Worm (Caenorhabditis elegans) whole organism, L3 larva: Measurements from ENCODE around the gene F28C10.3.

Experiments
- ZK546.5 ChIP-seq: sonication (generic microtip); optimal IDR thresholded peaks from 2 replicates; lab custom pipeline; 2017; ENCODE audit warnings: missing biosample characterization, missing genetic modification characterization
- elt-1 ChIP-seq: fragments of 150-350 bp; optimal IDR thresholded peaks from 2 replicates; lab custom pipeline; 2014; ENCODE audit warnings: missing biosample characterization, missing genetic modification characterization
- eor-1 ChIP-seq, 2 experiments: fragments of 150-350 bp; optimal IDR thresholded peaks; 2 replicates each; lab custom pipeline; 2014 to 2018; ENCODE audit warnings: missing biosample characterization in 2 of 2, missing genetic modification characterization in 2 of 2
- fos-1 ChIP-seq: fragments of 150-350 bp; optimal IDR thresholded peaks from 2 replicates; lab custom pipeline; 2014; ENCODE audit warnings: missing biosample characterization, missing genetic modification characterization
- lin-39 ChIP-seq: fragments of 150-350 bp; optimal IDR thresholded peaks from 2 replicates; lab custom pipeline; 2018; ENCODE audit warnings: missing biosample characterization, missing genetic modification reagents, missing genetic modification characterization
- nhr-11 ChIP-seq: fragments of 150-350 bp; optimal IDR thresholded peaks from 2 replicates; lab custom pipeline; 2014; ENCODE audit warnings: missing biosample characterization, missing genetic modification characterization
- nhr-67 ChIP-seq: fragments of 150-350 bp; optimal IDR thresholded peaks from 2 replicates; lab custom pipeline; 2014; ENCODE audit warnings: missing biosample characterization, missing genetic modification characterization
- pha-4 ChIP-seq: fragments of 150-350 bp; optimal IDR thresholded peaks from 2 replicates; lab custom pipeline; 2014; ENCODE audit warnings: missing biosample characterization, missing genetic modification reagents, missing genetic modification characterization
- pqm-1 ChIP-seq: fragments of 150-350 bp; optimal IDR thresholded peaks from 2 replicates; lab custom pipeline; 2017; ENCODE audit warnings: missing biosample characterization, missing genetic modification characterization, inconsistent platforms
- snpc-4 ChIP-seq: fragments of 150-350 bp; optimal IDR thresholded peaks from 2 replicates; lab custom pipeline; 2014; ENCODE audit warnings: missing biosample characterization, missing genetic modification characterization

ce11 chrX:557857-558256 is 22.2 kb upstream of the F28C10.3 start, which contains the start of gene nas-38:
- TF ChIP-seq lin-39 = no peak
- no peak for TF ChIP-seq ZK546.5 (tag; lab: Kevin White, UChicago)
- TF ChIP-seq pqm-1 (tag; lab: Kevin White, UChicago) = no peak
- TF ChIP-seq snpc-4 (tag; lab: Kevin White, UChicago) = no peak
- TF ChIP-seq nhr-67 (tag; lab: Kevin White, UChicago) = no peak
- TF ChIP-seq nhr-11 (tag; lab: Kevin White, UChicago) = no peak
- no peak for TF ChIP-seq fos-1 (tag; lab: Kevin White, UChicago)
- no peak for TF ChIP-seq eor-1 (tag; optimal IDR thresholded peaks at IDR 0.05; lab: Kevin White, UChicago)
- TF ChIP-seq pha-4 (tag; lab: Kevin White, UChicago) = no peak
- no peak for TF ChIP-seq elt-1 (tag; lab: Kevin White, UChicago)
